Worm (Caenorhabditis elegans) whole organism, L2 larva: ENCODE data around the gene F26F4.12.
A peak's percentile ranks its signal among the peaks of the same experiment; 100 is the strongest.

Experiments used
- alr-1 ChIP-seq: fragments of 150-350 bp; optimal IDR thresholded peaks from 2 replicates; lab custom pipeline; 2014; ENCODE audit warnings: missing biosample characterization, missing genetic modification characterization
- ceh-82 ChIP-seq: fragments of 150-350 bp; optimal IDR thresholded peaks from 2 replicates; lab custom pipeline; 2014; ENCODE audit warnings: missing biosample characterization, missing genetic modification characterization
- dmd-4 ChIP-seq: sonication (generic microtip); optimal IDR thresholded peaks from 2 replicates; lab custom pipeline; 2017; ENCODE audit warnings: missing biosample characterization, missing genetic modification characterization
- lin-39 ChIP-seq: fragments of 150-350 bp; optimal IDR thresholded peaks from 2 replicates; lab custom pipeline; 2014; ENCODE audit warnings: missing biosample characterization, missing genetic modification reagents, missing genetic modification characterization
- lsy-2 ChIP-seq, 2 experiments: fragments of 150-350 bp in 1 of 2; sonication (generic microtip) in 1 of 2; optimal IDR thresholded peaks; 2 replicates each; lab custom pipeline; 2014 to 2017; ENCODE audit warnings: missing biosample characterization in 2 of 2, missing genetic modification characterization in 2 of 2
- nhr-6 ChIP-seq: fragments of 150-350 bp; optimal IDR thresholded peaks from 2 replicates; lab custom pipeline; 2014; ENCODE audit warnings: missing biosample characterization, missing genetic modification characterization
- nhr-77 ChIP-seq: fragments of 150-350 bp; optimal IDR thresholded peaks from 2 replicates; lab custom pipeline; 2014; ENCODE audit warnings: missing biosample characterization, missing genetic modification characterization
- sma-9 ChIP-seq, 2 experiments: fragments of 150-350 bp in 1 of 2; sonication (generic microtip) in 1 of 2; optimal IDR thresholded peaks; 2 replicates each; lab custom pipeline; 2014 to 2016; ENCODE audit warnings: missing genetic modification characterization in 2 of 2, mild to moderate bottlenecking in 1 of 2, missing biosample characterization in 1 of 2, missing compliant biosample characterization in 1 of 2, missing genetic modification reagents in 1 of 2, moderate library complexity in 1 of 2
- unc-39 ChIP-seq: fragments of 150-350 bp; optimal IDR thresholded peaks from 2 replicates; lab custom pipeline; 2014; ENCODE audit warnings: missing biosample characterization, missing genetic modification characterization
- unc-55 ChIP-seq: fragments of 150-350 bp; sonication (generic microtip); optimal IDR thresholded peaks from 3 replicates; lab custom pipeline; 2014; ENCODE audit warnings: missing biosample characterization, missing genetic modification reagents, missing genetic modification characterization
- zag-1 ChIP-seq: fragments of 150-350 bp; optimal IDR thresholded peaks from 2 replicates; lab custom pipeline; 2014; ENCODE audit warnings: missing biosample characterization, missing genetic modification characterization

DNA sequence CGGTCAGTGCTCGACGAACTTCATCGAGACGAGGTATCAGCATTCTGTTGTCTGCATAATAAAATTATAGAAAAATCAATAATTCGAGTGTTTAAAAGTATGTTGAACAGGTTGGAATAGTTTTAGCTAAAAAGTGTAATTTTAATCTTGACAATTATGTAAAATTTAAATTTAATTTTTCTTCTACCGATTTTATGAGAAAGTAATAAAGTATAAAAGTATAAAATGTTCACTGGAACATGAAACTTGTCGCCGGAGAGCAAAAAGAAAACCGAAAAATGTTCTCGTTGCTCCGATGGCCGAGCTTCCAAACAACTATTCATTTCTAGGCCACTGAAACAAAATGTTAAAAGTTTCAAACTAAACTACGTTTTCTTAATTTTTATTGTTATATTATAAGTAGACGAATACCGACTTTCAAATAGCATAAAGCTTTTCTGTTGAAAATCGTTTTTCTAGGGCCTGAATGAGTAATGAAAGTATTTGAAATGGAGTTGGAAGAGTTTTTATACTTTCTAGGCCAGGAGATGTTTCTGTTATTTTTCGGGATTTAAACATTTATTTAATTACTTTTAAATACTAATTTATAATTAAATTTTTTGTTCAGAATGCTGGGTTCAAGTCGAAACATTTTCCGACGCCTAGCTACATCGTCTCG lies 48.0 kb downstream of the F26F4.12 start, which contains the start of the genes C35D10.10 and C35D10.5:
- TF ChIP-seq dmd-4: no peak
- TF ChIP-seq ceh-82 (tag; lab: Kevin White, UChicago): no peak
- TF ChIP-seq lin-39 (tag; lab: Kevin White, UChicago): no peak
- no peak for TF ChIP-seq lsy-2 (tag; optimal IDR thresholded peaks at IDR 0.05; lab: Kevin White, UChicago)
- no peak for TF ChIP-seq alr-1
- TF ChIP-seq unc-55 (GFP tag; lab: Kevin White, UChicago): peak; percentile 33
- TF ChIP-seq nhr-77 (tag; lab: Kevin White, UChicago): no peak
- no peak for TF ChIP-seq sma-9 (GFP tag; optimal IDR thresholded peaks at IDR 0.05; lab: Kevin White, UChicago)
- TF ChIP-seq sma-9 (tag; optimal IDR thresholded peaks at IDR 0.05; lab: Kevin White, UChicago): no peak
- TF ChIP-seq unc-39: no peak
- TF ChIP-seq nhr-6 (tag; lab: Kevin White, UChicago): no peak
- no peak for TF ChIP-seq zag-1 (tag; lab: Kevin White, UChicago)
